Worm (Caenorhabditis elegans) whole organism, early embryonic: ENCODE results near the gene C49F8.14.

ENCODE experiments used
- B0310.2 ChIP-seq: sonication (generic microtip); optimal IDR thresholded peaks from 2 replicates; lab custom pipeline; 2016; ENCODE audit warnings: mild to moderate bottlenecking, missing genetic modification characterization, missing compliant biosample characterization
- F13C5.2 ChIP-seq: sonication (generic microtip); optimal IDR thresholded peaks from 2 replicates; lab custom pipeline; 2017; ENCODE audit warnings: mild to moderate bottlenecking, missing genetic modification characterization, inconsistent platforms, missing compliant biosample characterization
- aly-1 ChIP-seq: sonication (generic microtip); optimal IDR thresholded peaks from 2 replicates; lab custom pipeline; 2016; ENCODE audit warnings: missing genetic modification characterization, missing compliant biosample characterization
- ama-1 ChIP-seq: fragments of 150-350 bp; optimal IDR thresholded peaks from 2 replicates; lab custom pipeline; 2014
- ceh-13 ChIP-seq: fragments of 200-800 bp; sonication (Bioruptor generic); optimal IDR thresholded peaks from 2 replicates; lab custom pipeline; 2018; ENCODE audit warnings: mild to moderate bottlenecking, missing genetic modification characterization, missing compliant biosample characterization
- ets-7 ChIP-seq: sonication (generic microtip); optimal IDR thresholded peaks from 2 replicates; lab custom pipeline; 2016; ENCODE audit warnings: missing genotype, missing genetic modification characterization, missing compliant biosample characterization
- flt-1 ChIP-seq: fragments of 200-800 bp; sonication (Bioruptor generic); IDR thresholded peaks from 2 replicates; pipeline ENCODE4 v1.3.6; 2022; ENCODE audit warnings: missing genetic modification characterization, missing compliant biosample characterization
- hmbx-1 ChIP-seq: sonication (generic microtip); optimal IDR thresholded peaks from 2 replicates; lab custom pipeline; 2016; ENCODE audit warnings: mild to moderate bottlenecking, missing genetic modification characterization, missing compliant biosample characterization
- hnd-1 ChIP-seq: sonication (generic microtip); optimal IDR thresholded peaks from 2 replicates; lab custom pipeline; 2016; ENCODE audit warnings: missing genetic modification characterization, missing compliant biosample characterization
- pes-1 ChIP-seq: fragments of 200-800 bp; sonication (Bioruptor generic); IDR thresholded peaks from 2 replicates; pipeline ENCODE4 v1.3.6; 2022; ENCODE audit warnings: missing genetic modification reagents, missing genetic modification characterization, missing compliant biosample characterization
- tbx-11 ChIP-seq: fragments of 200-800 bp; sonication (Bioruptor generic); IDR thresholded peaks from 2 replicates; pipeline ENCODE4 v1.3.6; 2022; ENCODE audit warnings: missing genetic modification characterization, missing compliant biosample characterization
- tra-4 ChIP-seq: sonication (generic microtip); optimal IDR thresholded peaks from 2 replicates; lab custom pipeline; 2017; ENCODE audit warnings: missing genetic modification characterization, missing compliant biosample characterization

DNA sequence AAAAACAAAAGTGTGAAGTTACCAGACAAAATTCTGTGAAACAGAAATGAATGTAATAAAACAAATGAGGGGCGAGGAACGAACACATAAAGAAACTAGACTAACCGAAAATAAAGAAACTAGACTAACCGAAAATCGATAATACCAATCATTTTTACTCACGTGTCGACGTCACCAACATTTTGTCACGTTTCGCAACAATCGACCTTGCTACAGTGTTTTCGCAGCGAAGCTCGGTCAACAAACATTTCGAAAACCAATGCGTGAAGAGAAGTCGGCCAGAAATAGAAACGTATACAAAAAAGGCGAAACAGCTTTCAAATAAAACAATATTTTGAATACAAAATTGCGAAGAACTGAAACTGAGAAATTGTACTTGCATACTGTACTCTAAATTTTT lies 9.8 kb downstream of the C49F8.14 start:
- TF ChIP-seq aly-1 (tag; lab: Kevin White, UChicago) (no peak), flt-1 (GFP tag; lab: Robert Waterston, UW) (no peak), ets-7 (no peak), ama-1 (no peak), pes-1 (no peak), tra-4 (tag; lab: Kevin White, UChicago) (no peak), B0310.2 (no peak), hmbx-1 (tag; lab: Kevin White, UChicago) (no peak), tbx-11 (no peak), F13C5.2 (tag; lab: Kevin White, UChicago) (no peak), hnd-1 (no peak), ceh-13 (GFP tag; lab: Kevin White, UChicago) (no peak)
